Worm (Caenorhabditis elegans) whole organism, late embryonic: ENCODE data around the gene cest-7.

ENCODE experiments used
- C08G9.2 ChIP-seq: sonication (generic microtip); optimal IDR thresholded peaks from 2 replicates; lab custom pipeline; 2016; ENCODE audit warnings: mild to moderate bottlenecking, missing genetic modification characterization, moderate library complexity, missing compliant biosample characterization
- C38D4.7 ChIP-seq: fragments of 200-800 bp; sonication (Bioruptor generic); optimal IDR thresholded peaks from 2 replicates; lab custom pipeline; 2018; ENCODE audit warnings: mild to moderate bottlenecking, missing genetic modification characterization, moderate library complexity, missing compliant biosample characterization
- F13H6.1 ChIP-seq: sonication (generic microtip); optimal IDR thresholded peaks from 2 replicates; lab custom pipeline; 2016; ENCODE audit warnings: missing genetic modification characterization, missing compliant biosample characterization
- K02D7.2 ChIP-seq: sonication (generic microtip); optimal IDR thresholded peaks from 2 replicates; lab custom pipeline; 2017; ENCODE audit warnings: mild to moderate bottlenecking, missing genetic modification characterization, missing compliant biosample characterization
- K09A11.1 ChIP-seq: sonication (generic microtip); optimal IDR thresholded peaks from 2 replicates; lab custom pipeline; 2017; ENCODE audit warnings: antibody characterized with exemption, mild to moderate bottlenecking, missing genetic modification characterization, missing compliant biosample characterization; ENCODE audit not compliant: insufficient read depth
- ama-1 ChIP-seq: fragments of 150-350 bp; optimal IDR thresholded peaks from 2 replicates; lab custom pipeline; 2014
- ceh-14 ChIP-seq: sonication (generic microtip); optimal IDR thresholded peaks from 2 replicates; lab custom pipeline; 2016; ENCODE audit warnings: missing genotype, missing genetic modification characterization, missing compliant biosample characterization
- ceh-18 ChIP-seq: sonication (generic microtip); optimal IDR thresholded peaks from 2 replicates; lab custom pipeline; 2016; ENCODE audit warnings: missing genetic modification characterization, missing compliant biosample characterization
- ceh-2 ChIP-seq: sonication (generic microtip); optimal IDR thresholded peaks from 2 replicates; lab custom pipeline; 2016; ENCODE audit warnings: missing genotype, missing genetic modification characterization, missing compliant biosample characterization
- ceh-22 ChIP-seq: sonication (generic microtip); optimal IDR thresholded peaks from 2 replicates; lab custom pipeline; 2017; ENCODE audit warnings: missing biosample characterization, missing genetic modification characterization
- ceh-30 ChIP-seq: fragments of 150-350 bp; optimal IDR thresholded peaks from 2 replicates; lab custom pipeline; 2014; ENCODE audit warnings: missing biosample characterization, missing genetic modification characterization
- ceh-31 ChIP-seq: sonication (generic microtip); optimal IDR thresholded peaks from 2 replicates; lab custom pipeline; 2016; ENCODE audit warnings: missing genetic modification characterization, missing compliant biosample characterization
- ceh-45 ChIP-seq: fragments of 200-800 bp; sonication (Bioruptor generic); IDR thresholded peaks from 2 replicates; pipeline ENCODE4 v1.3.6; 2022; ENCODE audit warnings: missing genetic modification reagents, missing genetic modification characterization, missing compliant biosample characterization
- ceh-6 ChIP-seq: fragments of 200-800 bp; sonication (Bioruptor generic); optimal IDR thresholded peaks from 2 replicates; lab custom pipeline; 2018; ENCODE audit warnings: mild to moderate bottlenecking, missing genetic modification characterization, missing compliant biosample characterization
- che-1 ChIP-seq: sonication (generic microtip); optimal IDR thresholded peaks from 2 replicates; lab custom pipeline; 2016; ENCODE audit warnings: mild to moderate bottlenecking, missing genetic modification characterization, missing compliant biosample characterization
- dmd-4 ChIP-seq: sonication (generic microtip); optimal IDR thresholded peaks from 2 replicates; lab custom pipeline; 2016; ENCODE audit warnings: borderline replicate concordance, missing genetic modification characterization, missing compliant biosample characterization
- elt-2 ChIP-seq: sonication (generic microtip); optimal IDR thresholded peaks from 2 replicates; lab custom pipeline; 2016; ENCODE audit warnings: missing genetic modification reagents, missing genetic modification characterization, missing compliant biosample characterization
- ets-4 ChIP-seq: sonication (generic microtip); optimal IDR thresholded peaks from 2 replicates; lab custom pipeline; 2016; ENCODE audit warnings: missing genetic modification characterization, missing compliant biosample characterization
- fkh-6 ChIP-seq: sonication (generic microtip); optimal IDR thresholded peaks from 2 replicates; lab custom pipeline; 2016; ENCODE audit warnings: missing genetic modification characterization, missing compliant biosample characterization
- gmeb-2 ChIP-seq: sonication (generic microtip); optimal IDR thresholded peaks from 2 replicates; lab custom pipeline; 2016; ENCODE audit warnings: missing genetic modification characterization, inconsistent platforms, missing compliant biosample characterization
- hlh-13 ChIP-seq: fragments of 200-800 bp; sonication (Bioruptor generic); optimal IDR thresholded peaks from 2 replicates; lab custom pipeline; 2018; ENCODE audit warnings: mild to moderate bottlenecking, missing genetic modification characterization, missing compliant biosample characterization
- hlh-30 ChIP-seq: sonication (generic microtip); optimal IDR thresholded peaks from 2 replicates; lab custom pipeline; 2017; ENCODE audit warnings: antibody characterized with exemption, missing genetic modification characterization, missing compliant biosample characterization; ENCODE audit not compliant: insufficient read depth
- hlh-6 ChIP-seq: sonication (generic microtip); optimal IDR thresholded peaks from 2 replicates; lab custom pipeline; 2016; ENCODE audit warnings: missing genotype, missing genetic modification characterization, missing compliant biosample characterization
- hlh-8 ChIP-seq: sonication (generic microtip); optimal IDR thresholded peaks from 2 replicates; lab custom pipeline; 2016; ENCODE audit warnings: missing genotype, missing genetic modification characterization, missing compliant biosample characterization
- lim-6 ChIP-seq: sonication (generic microtip); optimal IDR thresholded peaks from 2 replicates; lab custom pipeline; 2016; ENCODE audit warnings: missing genetic modification characterization, missing compliant biosample characterization
- lin-11 ChIP-seq: fragments of 200-800 bp; sonication (Bioruptor generic); optimal IDR thresholded peaks from 2 replicates; lab custom pipeline; 2018; ENCODE audit warnings: mild to moderate bottlenecking, missing genetic modification characterization, missing compliant biosample characterization
- mec-3 ChIP-seq: sonication (generic microtip); optimal IDR thresholded peaks from 2 replicates; lab custom pipeline; 2016; ENCODE audit warnings: borderline replicate concordance, missing genetic modification characterization, missing compliant biosample characterization
- nfya-1 ChIP-seq: sonication (generic microtip); optimal IDR thresholded peaks from 2 replicates; lab custom pipeline; 2017; ENCODE audit warnings: missing genetic modification characterization, mild to moderate bottlenecking, missing compliant biosample characterization, antibody characterized with exemption, moderate library complexity
- nhr-11 ChIP-seq: fragments of 150-350 bp; optimal IDR thresholded peaks from 2 replicates; lab custom pipeline; 2014; ENCODE audit warnings: missing biosample characterization, missing genetic modification characterization
- nhr-232 ChIP-seq: sonication (generic microtip); optimal IDR thresholded peaks from 2 replicates; lab custom pipeline; 2016; ENCODE audit warnings: missing genetic modification characterization, missing compliant biosample characterization
- odd-2 ChIP-seq: sonication (generic microtip); optimal IDR thresholded peaks from 2 replicates; lab custom pipeline; 2017; ENCODE audit warnings: antibody characterized with exemption, mild to moderate bottlenecking, missing genetic modification characterization, missing compliant biosample characterization
- pat-9 ChIP-seq: fragments of 200-800 bp; sonication (Bioruptor generic); optimal IDR thresholded peaks from 2 replicates; lab custom pipeline; 2018; ENCODE audit warnings: mild to moderate bottlenecking, missing genetic modification characterization, moderate library complexity, missing compliant biosample characterization
- pha-2 ChIP-seq: sonication (generic microtip); optimal IDR thresholded peaks from 2 replicates; lab custom pipeline; 2017; ENCODE audit warnings: mild to moderate bottlenecking, missing genetic modification characterization, missing compliant biosample characterization
- pqm-1 ChIP-seq: sonication (generic microtip); optimal IDR thresholded peaks from 2 replicates; lab custom pipeline; 2016; ENCODE audit warnings: missing genetic modification characterization, missing compliant biosample characterization
- pros-1 ChIP-seq: fragments of 150-350 bp; optimal IDR thresholded peaks from 2 replicates; lab custom pipeline; 2014; ENCODE audit warnings: missing biosample characterization, missing genetic modification reagents, missing genetic modification characterization
- ref-2 ChIP-seq: sonication (generic microtip); optimal IDR thresholded peaks from 2 replicates; lab custom pipeline; 2016; ENCODE audit warnings: missing genetic modification characterization, missing compliant biosample characterization
- rnt-1 ChIP-seq: sonication (generic microtip); optimal IDR thresholded peaks from 2 replicates; lab custom pipeline; 2016; ENCODE audit warnings: missing genetic modification characterization, missing compliant biosample characterization
- sox-2 ChIP-seq: fragments of 200-800 bp; sonication (Bioruptor generic); IDR thresholded peaks from 2 replicates; pipeline ENCODE4 v1.3.6; 2022; ENCODE audit warnings: missing genetic modification reagents, missing genetic modification characterization, missing compliant biosample characterization
- syd-9 ChIP-seq: sonication (generic microtip); optimal IDR thresholded peaks from 2 replicates; lab custom pipeline; 2016; ENCODE audit warnings: mild to moderate bottlenecking, missing genetic modification characterization, moderate library complexity, missing compliant biosample characterization
- tbx-2 ChIP-seq: sonication (generic microtip); optimal IDR thresholded peaks from 2 replicates; lab custom pipeline; 2016; ENCODE audit warnings: missing genetic modification characterization, missing compliant biosample characterization
- unc-86 ChIP-seq: sonication (generic microtip); optimal IDR thresholded peaks from 2 replicates; lab custom pipeline; 2016; ENCODE audit warnings: missing genetic modification characterization, missing compliant biosample characterization

cest-7 gene

DNA sequence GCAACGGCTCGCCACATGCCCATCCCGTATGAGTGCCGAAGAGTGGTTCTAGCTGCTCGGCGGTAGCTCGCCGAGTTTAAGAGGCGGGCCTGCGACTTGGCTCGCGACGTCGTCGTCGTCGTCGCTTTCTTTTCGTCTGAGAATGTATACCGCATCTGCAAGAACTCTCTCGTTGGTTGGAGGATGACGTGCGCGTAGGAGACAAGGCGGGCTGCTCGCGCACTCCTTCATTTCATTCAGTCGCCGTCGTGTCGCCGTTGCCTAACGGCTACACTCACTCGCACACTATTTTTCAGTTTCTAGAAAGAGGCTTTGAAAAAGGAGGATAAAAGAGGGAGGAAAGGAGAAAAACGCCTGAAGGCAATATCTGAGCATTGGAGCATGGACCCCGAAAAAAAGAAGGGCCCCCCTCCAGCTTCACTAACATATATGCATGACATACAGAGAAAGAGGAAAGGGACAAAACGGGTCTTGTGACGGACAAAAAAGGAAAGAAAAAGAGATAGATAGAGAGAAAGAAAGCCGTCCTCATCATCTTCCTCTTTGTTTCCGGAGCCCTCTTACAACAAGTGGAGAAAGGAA is 24.2 kb upstream of the cest-7 start (continued):
- no peak for TF ChIP-seq nhr-11
- no peak for TF ChIP-seq K02D7.2
- TF ChIP-seq unc-86 (tag; lab: Kevin White, UChicago) = peak; percentile 48
- TF ChIP-seq elt-2 (tag; lab: Kevin White, UChicago) = no peak
- no peak for TF ChIP-seq ceh-6 (GFP tag; lab: Kevin White, UChicago)
- no peak for TF ChIP-seq gmeb-2 (tag; lab: Kevin White, UChicago)
- peak; percentile 35 for TF ChIP-seq C08G9.2 (tag; lab: Kevin White, UChicago)
- TF ChIP-seq ceh-2 = no peak
- TF ChIP-seq pqm-1 (tag; lab: Kevin White, UChicago) = no peak
- TF ChIP-seq ceh-30 (tag; lab: Kevin White, UChicago) = no peak
- TF ChIP-seq ama-1 (lab: Kevin White, UChicago) = no peak
- TF ChIP-seq hlh-8 (tag; lab: Kevin White, UChicago) = no peak
- TF ChIP-seq C38D4.7 (GFP tag; lab: Kevin White, UChicago) = no peak
- TF ChIP-seq F13H6.1 (tag; lab: Kevin White, UChicago) = no peak
- TF ChIP-seq ceh-18 (tag; lab: Kevin White, UChicago) = peak; percentile 17
- no peak for TF ChIP-seq sox-2 (GFP tag; lab: Robert Waterston, UW)
- no peak for TF ChIP-seq fkh-6
- no peak for TF ChIP-seq ceh-22 (tag; lab: Kevin White, UChicago)
- no peak for TF ChIP-seq pat-9 (tag; lab: Kevin White, UChicago)
- TF ChIP-seq rnt-1 (tag; lab: Kevin White, UChicago) = no peak
- no peak for TF ChIP-seq ets-4 (tag; lab: Kevin White, UChicago)
- TF ChIP-seq hlh-30 (tag; lab: Kevin White, UChicago) = peak; percentile 41
- TF ChIP-seq ceh-31 (tag; lab: Kevin White, UChicago) = peak; percentile 67
- TF ChIP-seq K09A11.1 (tag; lab: Kevin White, UChicago) = no peak
- peak; percentile 9 for TF ChIP-seq nfya-1 (tag; lab: Kevin White, UChicago)
- no peak for TF ChIP-seq ceh-45
- no peak for TF ChIP-seq che-1 (tag; lab: Kevin White, UChicago)
- no peak for TF ChIP-seq lim-6
- TF ChIP-seq hlh-13 (GFP tag; lab: Kevin White, UChicago) = no peak
- no peak for TF ChIP-seq ref-2 (tag; lab: Kevin White, UChicago)
- no peak for TF ChIP-seq nhr-232 (tag; lab: Kevin White, UChicago)
- no peak for TF ChIP-seq pha-2 (tag; lab: Kevin White, UChicago)

DNA sequence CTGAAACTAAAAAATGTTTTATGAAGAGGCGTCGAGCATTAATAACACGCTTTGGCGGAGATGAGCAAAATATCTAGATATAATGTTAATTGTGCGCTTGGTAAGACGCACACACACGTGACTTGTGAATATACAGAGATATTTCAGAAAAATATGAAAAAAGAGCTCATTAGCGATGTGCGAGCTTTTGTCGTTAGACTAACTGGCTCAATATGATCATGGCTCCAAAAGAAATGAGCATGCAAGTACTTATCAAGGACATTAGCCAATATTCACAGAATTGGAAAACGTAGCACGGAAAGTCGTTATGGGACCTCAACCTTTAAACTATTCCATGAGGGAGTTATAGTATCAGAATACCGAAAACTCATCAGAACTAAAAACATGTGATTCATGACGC is 22.7 kb upstream of the cest-7 start:
- TF ChIP-seq pros-1 (tag; lab: Kevin White, UChicago) (no peak), mec-3 (no peak), syd-9 (tag; lab: Kevin White, UChicago) (no peak), C08G9.2 (tag; lab: Kevin White, UChicago) (no peak), tbx-2 (tag; lab: Kevin White, UChicago) (no peak), dmd-4 (tag; lab: Kevin White, UChicago) (no peak), sox-2 (GFP tag; lab: Robert Waterston, UW) (no peak), ceh-14 (tag; lab: Kevin White, UChicago) (no peak), odd-2 (tag; lab: Kevin White, UChicago) (no peak), hlh-6 (tag; lab: Kevin White, UChicago) (no peak), C38D4.7 (GFP tag; lab: Kevin White, UChicago) (no peak), lin-11 (tag; lab: Kevin White, UChicago) (no peak)
